Worm (Caenorhabditis elegans): ENCODE data around the gene str-99.

DNA sequence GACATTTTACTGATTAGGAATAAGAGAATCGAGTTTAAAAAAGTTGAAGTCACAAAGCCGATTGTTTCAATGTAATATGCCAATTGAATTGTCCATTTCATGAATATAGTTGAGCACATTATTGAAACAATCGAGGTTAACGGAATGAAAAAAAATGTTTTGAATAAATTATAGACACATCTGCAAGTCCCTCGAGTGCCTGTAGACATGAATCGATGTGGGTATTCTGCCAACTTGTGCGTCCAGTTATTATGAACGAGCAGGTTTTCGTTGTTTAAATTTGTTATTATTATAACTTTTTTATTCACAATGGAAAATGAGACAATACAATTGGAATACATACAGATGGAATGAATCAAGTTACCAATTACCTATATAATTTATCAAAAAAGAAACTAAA is at the start of gene str-99:
- TF ChIP-seq klf-2 (GFP tag; conservative IDR thresholded peaks at IDR 0.05) (no peak), flt-1 (GFP tag; IDR thresholded peaks at IDR 0.05) (no peak), T22C8.4 (GFP tag; IDR thresholded peaks at IDR 0.05) (no peak), ztf-23 (GFP tag; IDR thresholded peaks at IDR 0.05) (no peak), tab-1 (GFP tag; IDR thresholded peaks at IDR 0.05) (no peak), cog-1 (tag; optimal IDR thresholded peaks at IDR 0.05) (no peak), ref-1 (GFP tag; conservative IDR thresholded peaks at IDR 0.05) (no peak), med-1 (GFP tag; optimal IDR thresholded peaks at IDR 0.05; ENCODE audit: insufficient read depth) (no peak)

Measured in whole organism, midembryonic.